Worm (Caenorhabditis elegans): Measurements from ENCODE around the gene istr-1.

The istr-1 gene

DNA sequence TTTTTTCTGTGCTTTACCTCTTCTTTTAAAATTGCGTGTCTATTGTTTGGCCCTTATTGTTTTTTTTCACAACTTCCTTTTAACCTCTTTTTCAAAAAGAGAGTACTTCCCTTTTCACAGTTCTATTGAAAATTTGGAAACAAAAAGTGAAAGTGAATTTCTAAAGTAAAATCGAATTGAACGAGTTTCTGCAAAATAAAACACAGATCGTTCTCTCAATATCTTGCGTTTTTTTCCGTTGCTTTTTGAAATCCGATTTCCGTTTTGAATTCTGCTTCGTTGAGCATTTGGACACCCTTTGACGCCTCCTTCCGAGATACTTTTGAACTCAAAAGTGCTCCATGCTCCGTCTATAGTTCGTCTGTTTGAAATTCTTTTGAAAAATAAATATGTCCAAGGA, 21.4 kb upstream of the istr-1 start:
- TF ChIP-seq flh-1 (GFP tag; optimal IDR thresholded peaks at IDR 0.05): no peak

DNA sequence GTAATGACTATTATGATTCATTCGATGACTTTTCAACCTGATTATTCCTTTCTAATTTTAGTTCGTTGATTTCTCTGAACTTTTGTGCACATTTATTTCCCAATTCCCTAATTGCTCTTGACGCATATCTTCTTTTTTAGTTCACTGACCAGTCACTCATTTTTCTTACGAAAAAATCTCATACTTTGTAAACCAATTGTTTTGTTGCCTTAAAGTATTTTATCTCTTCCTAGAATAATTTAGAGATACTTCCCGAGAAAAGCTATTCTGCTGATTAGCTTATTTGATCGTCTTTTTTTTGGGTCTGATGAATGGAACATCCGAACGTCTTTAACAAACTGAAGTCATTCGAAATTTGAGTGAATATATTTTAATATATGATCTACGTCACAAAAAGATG, 18.4 kb upstream of the istr-1 start:
- TF ChIP-seq snpc-4 (tag; optimal IDR thresholded peaks at IDR 0.05) (no peak), mab-5 (tag; optimal IDR thresholded peaks at IDR 0.05) (no peak), nhr-237 (tag; optimal IDR thresholded peaks at IDR 0.05) (no peak)

DNA sequence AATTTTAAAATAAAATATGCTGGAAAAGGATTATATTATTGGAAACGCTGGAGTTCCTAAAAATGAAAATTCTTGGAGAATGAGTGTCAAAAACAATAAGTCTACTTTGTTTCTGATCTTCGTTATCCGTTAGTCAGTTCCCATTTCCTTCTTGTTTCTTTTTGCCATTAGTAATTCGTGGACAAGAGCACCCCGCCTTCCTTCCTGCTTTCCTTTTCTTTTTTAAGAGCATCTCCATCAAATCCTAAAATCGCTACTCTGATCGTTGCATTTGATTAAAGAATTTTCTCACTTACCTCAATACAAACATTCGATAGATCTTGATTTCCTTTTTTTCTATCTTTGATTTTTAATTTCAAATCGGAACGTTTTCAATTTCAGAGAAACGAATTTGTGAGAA, 17.9 kb upstream of the istr-1 start, which contains the start of gene frpr-15:
Gene frpr-15 (plus strand): TSS at position 301 of the 400 bp plus-strand sequence.
- TF ChIP-seq nhr-237 (tag; optimal IDR thresholded peaks at IDR 0.05): no peak
- no peak for TF ChIP-seq hlh-1 (tag; optimal IDR thresholded peaks at IDR 0.05)
- no peak for TF ChIP-seq lsy-2 (tag; optimal IDR thresholded peaks at IDR 0.05)
- TF ChIP-seq blmp-1 (tag; optimal IDR thresholded peaks at IDR 0.05): no peak
- no peak for TF ChIP-seq drap-1 (GFP tag; optimal IDR thresholded peaks at IDR 0.05)
- TF ChIP-seq ceh-43 (GFP tag; optimal IDR thresholded peaks at IDR 0.05): no peak
- TF ChIP-seq flh-1 (GFP tag; optimal IDR thresholded peaks at IDR 0.05): no peak
- no peak for TF ChIP-seq lin-13 (tag; optimal IDR thresholded peaks at IDR 0.05)
- no peak for TF ChIP-seq mab-5 (tag; optimal IDR thresholded peaks at IDR 0.05)
- TF ChIP-seq unc-39 (tag; optimal IDR thresholded peaks at IDR 0.05): no peak
- TF ChIP-seq unc-62 (GFP tag; optimal IDR thresholded peaks at IDR 0.05): no peak
- TF ChIP-seq cnd-1 (tag; optimal IDR thresholded peaks at IDR 0.05): no peak
- no peak for TF ChIP-seq ceh-39 (tag; optimal IDR thresholded peaks at IDR 0.05)
- TF ChIP-seq ztf-11 (tag; optimal IDR thresholded peaks at IDR 0.05): no peak
- no peak for TF ChIP-seq nhr-12 (tag; optimal IDR thresholded peaks at IDR 0.05)
- no peak for TF ChIP-seq elt-3 (tag; optimal IDR thresholded peaks at IDR 0.05)
- TF ChIP-seq M03D4.4 (tag; optimal IDR thresholded peaks at IDR 0.05): no peak
- no peak for TF ChIP-seq nhr-2 (tag; optimal IDR thresholded peaks at IDR 0.05)

DNA sequence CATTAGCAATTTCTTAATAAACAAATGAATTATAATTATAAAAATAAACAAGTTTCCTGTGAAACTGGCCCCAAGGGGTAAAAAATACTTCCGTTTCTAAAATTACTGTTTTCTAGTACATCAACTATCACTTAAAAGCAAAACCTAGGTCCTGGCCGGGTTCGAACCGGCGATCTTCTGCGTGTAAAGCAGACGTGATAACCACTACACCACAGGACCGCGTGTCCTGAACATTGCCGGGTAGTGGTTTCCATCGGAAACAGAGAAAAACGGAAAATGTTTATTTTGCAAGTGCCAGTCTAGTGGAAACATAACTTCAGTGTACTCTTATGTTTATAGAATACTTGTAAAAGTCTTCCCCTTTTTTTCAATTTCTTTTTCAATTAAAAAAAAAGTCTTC, 14.5 kb upstream of the istr-1 start:
- TF ChIP-seq drap-1 (GFP tag; optimal IDR thresholded peaks at IDR 0.05): no peak
- TF ChIP-seq unc-62 (GFP tag; optimal IDR thresholded peaks at IDR 0.05): no peak
- no peak for TF ChIP-seq ces-1 (GFP tag; optimal IDR thresholded peaks at IDR 0.05)
- TF ChIP-seq flh-1 (GFP tag; optimal IDR thresholded peaks at IDR 0.05): no peak
- TF ChIP-seq mls-2 (tag; optimal IDR thresholded peaks at IDR 0.05): no peak
- no peak for TF ChIP-seq ceh-83 (GFP tag; optimal IDR thresholded peaks at IDR 0.05)
- no peak for TF ChIP-seq sptf-1 (tag; optimal IDR thresholded peaks at IDR 0.05)
- TF ChIP-seq sem-2 (GFP tag; optimal IDR thresholded peaks at IDR 0.05): no peak
- TF ChIP-seq unc-120 (tag; optimal IDR thresholded peaks at IDR 0.05; ENCODE audit: poor library complexity, severe bottlenecking): no peak
- TF ChIP-seq lin-32 (GFP tag; optimal IDR thresholded peaks at IDR 0.05): no peak
- no peak for TF ChIP-seq ztf-11 (tag; optimal IDR thresholded peaks at IDR 0.05)
- TF ChIP-seq mep-1 (tag; optimal IDR thresholded peaks at IDR 0.05): no peak
- TF ChIP-seq bed-3 (GFP tag; optimal IDR thresholded peaks at IDR 0.05): no peak
- TF ChIP-seq nhr-12 (tag; optimal IDR thresholded peaks at IDR 0.05): no peak
- TF ChIP-seq tbx-8 (GFP tag; optimal IDR thresholded peaks at IDR 0.05): no peak
- no peak for TF ChIP-seq ceh-43 (GFP tag; optimal IDR thresholded peaks at IDR 0.05)
- no peak for TF ChIP-seq zip-8 (tag; optimal IDR thresholded peaks at IDR 0.05)
- TF ChIP-seq ham-2 (GFP tag; optimal IDR thresholded peaks at IDR 0.05): no peak
- no peak for TF ChIP-seq nhr-237 (tag; optimal IDR thresholded peaks at IDR 0.05)
- no peak for TF ChIP-seq cnd-1 (tag; optimal IDR thresholded peaks at IDR 0.05)

DNA sequence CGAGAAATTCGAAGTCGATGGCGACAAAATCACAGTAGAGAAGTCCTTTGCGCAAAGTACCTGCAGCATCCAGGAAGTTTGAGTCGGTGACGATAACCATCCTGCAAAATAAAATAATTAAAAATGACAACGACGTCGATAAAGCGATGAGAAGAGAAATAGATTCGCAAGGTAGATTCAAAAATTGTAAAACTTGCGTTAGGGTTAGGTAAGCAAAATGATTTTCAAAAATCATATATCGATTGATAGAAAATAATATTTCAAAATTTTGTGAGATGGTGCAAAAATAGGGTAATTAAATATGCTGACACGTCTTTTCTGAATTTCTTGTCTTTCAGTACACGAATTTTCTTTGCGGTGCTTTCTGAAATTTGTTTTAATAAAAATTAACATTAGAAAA, 2.5 kb upstream of the istr-1 start, which contains the start of gene parn-1:
Gene parn-1 (minus strand): TSS at position 101 of the 400 bp plus-strand sequence.
- TF ChIP-seq lsy-2 (tag; optimal IDR thresholded peaks at IDR 0.05) (no peak), nhr-28 (tag; optimal IDR thresholded peaks at IDR 0.05) (no peak), lin-13 (tag; optimal IDR thresholded peaks at IDR 0.05) (no peak), unc-62 (GFP tag; optimal IDR thresholded peaks at IDR 0.05) (no peak), nhr-76 (tag; optimal IDR thresholded peaks at IDR 0.05) (no peak)

DNA sequence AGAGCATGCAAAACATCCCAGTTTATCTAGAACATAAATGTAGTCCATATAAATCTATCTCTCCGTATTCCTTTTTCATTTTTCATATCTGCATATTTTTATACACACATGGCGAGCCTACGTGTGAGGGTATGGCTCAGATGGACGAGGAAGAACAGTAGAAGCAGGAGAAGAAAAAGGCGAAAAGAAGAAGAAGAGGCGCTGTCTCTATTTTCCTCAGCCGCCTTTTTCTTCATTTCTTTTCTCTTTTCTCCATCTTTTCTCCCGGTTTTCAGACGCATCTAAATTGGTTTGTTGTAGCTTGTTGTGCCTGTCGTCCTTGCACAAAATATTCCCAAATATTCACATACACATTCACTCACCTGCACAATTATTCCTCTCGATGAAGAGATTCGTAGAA, 1.7 kb upstream of the istr-1 start, which contains the start of gene K10C8.4:
Gene K10C8.4 (plus strand): TSS at position 301 of the 400 bp plus-strand sequence.
- TF ChIP-seq lin-32 (GFP tag; optimal IDR thresholded peaks at IDR 0.05): no peak
- TF ChIP-seq ces-1 (GFP tag; optimal IDR thresholded peaks at IDR 0.05): no peak
- TF ChIP-seq M03D4.4 (tag; optimal IDR thresholded peaks at IDR 0.05): no peak
- no peak for TF ChIP-seq lsy-2 (tag; optimal IDR thresholded peaks at IDR 0.05)
- TF ChIP-seq nhr-2 (tag; optimal IDR thresholded peaks at IDR 0.05): no peak
- TF ChIP-seq bed-3 (GFP tag; optimal IDR thresholded peaks at IDR 0.05): no peak
- TF ChIP-seq flh-1 (GFP tag; optimal IDR thresholded peaks at IDR 0.05): no peak
- no peak for TF ChIP-seq drap-1 (GFP tag; optimal IDR thresholded peaks at IDR 0.05)
- TF ChIP-seq sem-2 (GFP tag; optimal IDR thresholded peaks at IDR 0.05): no peak
- TF ChIP-seq blmp-1 (tag; optimal IDR thresholded peaks at IDR 0.05): no peak
- TF ChIP-seq tbx-8 (GFP tag; optimal IDR thresholded peaks at IDR 0.05): no peak
- no peak for TF ChIP-seq elt-3 (tag; optimal IDR thresholded peaks at IDR 0.05)
- no peak for TF ChIP-seq mls-2 (tag; optimal IDR thresholded peaks at IDR 0.05)
- TF ChIP-seq elt-1 (tag; optimal IDR thresholded peaks at IDR 0.05; ENCODE audit: borderline replicate concordance, insufficient read depth): no peak
